Fruit fly (Drosophila melanogaster) whole organism, embryonic: ENCODE results near the gene Or9a.
A peak's percentile ranks its signal among the peaks of the same experiment; 100 is the strongest.

Source experiments
- Abd-B ChIP-seq: fragments of 200-800 bp; sonication (Bioruptor generic); optimal IDR thresholded peaks from 2 replicates; lab custom pipeline; 2018; ENCODE audit warnings: missing biosample characterization, mild to moderate bottlenecking, missing genetic modification characterization, moderate library complexity
- Atf6 ChIP-seq: fragments of 200-800 bp; sonication (Bioruptor generic); IDR thresholded peaks from 2 replicates; pipeline ENCODE4 v1.3.6; 2022; ENCODE audit warnings: missing biosample characterization, missing genetic modification characterization
- BEAF-32 ChIP-seq: fragments of 200-800 bp; sonication (Bioruptor generic); optimal IDR thresholded peaks from 3 replicates; lab custom pipeline; 2017; ENCODE audit warnings: missing biosample characterization, missing genetic modification characterization, mild to moderate bottlenecking, moderate library complexity, missing genetic modification reagents
- C15 ChIP-seq: fragments of 200-800 bp; sonication (Bioruptor generic); IDR thresholded peaks from 3 replicates; pipeline ENCODE4 v1.3.6; 2022; ENCODE audit warnings: missing biosample characterization, missing genetic modification characterization
- CG10431 ChIP-seq: fragments of 200-800 bp; sonication (Bioruptor generic); optimal IDR thresholded peaks from 3 replicates; lab custom pipeline; 2018; ENCODE audit warnings: missing biosample characterization, mild to moderate bottlenecking, missing genetic modification characterization
- CG10543 ChIP-seq: fragments of 200-800 bp; sonication (Bioruptor generic); optimal IDR thresholded peaks from 3 replicates; lab custom pipeline; 2017; ENCODE audit warnings: missing biosample characterization, mild to moderate bottlenecking, missing genetic modification characterization, moderate library complexity
- CG11085 ChIP-seq: fragments of 200-800 bp; sonication (Bioruptor generic); IDR thresholded peaks from 2 replicates; pipeline ENCODE4 v1.3.6; 2022; ENCODE audit warnings: missing biosample characterization, missing genetic modification characterization
- CG12104 ChIP-seq: fragments of 200-800 bp; sonication (Bioruptor generic); optimal IDR thresholded peaks from 3 replicates; lab custom pipeline; 2016; ENCODE audit warnings: missing biosample characterization, missing genetic modification characterization
- CG12299 ChIP-seq: fragments of 200-800 bp; sonication (Bioruptor generic); optimal IDR thresholded peaks from 2 replicates; lab custom pipeline; 2018; ENCODE audit warnings: missing biosample characterization, mild to moderate bottlenecking, missing genetic modification characterization
- CG12391 ChIP-seq: fragments of 200-800 bp; sonication (Bioruptor generic); optimal IDR thresholded peaks from 3 replicates; lab custom pipeline; 2018; ENCODE audit warnings: missing biosample characterization, mild to moderate bottlenecking, missing genetic modification characterization, moderate library complexity
- CG17328 ChIP-seq: fragments of 200-800 bp; sonication (Bioruptor generic); IDR thresholded peaks from 2 replicates; pipeline ENCODE4 v1.3.6; 2022; ENCODE audit warnings: missing biosample characterization, missing genetic modification characterization
- CG18011 ChIP-seq: fragments of 200-800 bp; sonication (Bioruptor generic); optimal IDR thresholded peaks from 2 replicates; lab custom pipeline; 2017; ENCODE audit warnings: missing biosample characterization, missing genetic modification characterization, mild to moderate bottlenecking, moderate library complexity, missing genotype
- CG2889 ChIP-seq: fragments of 200-800 bp; sonication (Bioruptor generic); IDR thresholded peaks from 3 replicates; pipeline ENCODE4 v1.3.6; 2022; ENCODE audit warnings: missing biosample characterization, missing genetic modification characterization
- CG31441 ChIP-seq: fragments of 200-800 bp; sonication (Bioruptor generic); IDR thresholded peaks from 2 replicates; pipeline ENCODE4 v1.3.6; 2022; ENCODE audit warnings: missing biosample characterization, missing genetic modification characterization
- CG32767 ChIP-seq: fragments of 200-800 bp; sonication (Bioruptor generic); IDR thresholded peaks from 2 replicates; pipeline ENCODE4 v1.3.6; 2022; ENCODE audit warnings: missing biosample characterization, missing genetic modification characterization
- CG3995 ChIP-seq: fragments of 200-800 bp; sonication (Bioruptor generic); optimal IDR thresholded peaks from 3 replicates; lab custom pipeline; 2016; ENCODE audit warnings: missing biosample characterization, missing genetic modification characterization
- CG42726 ChIP-seq: fragments of 200-800 bp; sonication (Bioruptor generic); IDR thresholded peaks from 2 replicates; pipeline ENCODE4 v1.3.6; 2022; ENCODE audit warnings: missing biosample characterization, missing genetic modification characterization; ENCODE audit not compliant: partially characterized antibody
- CG5953 ChIP-seq: fragments of 200-800 bp; sonication (Bioruptor generic); IDR thresholded peaks from 2 replicates; pipeline ENCODE4 v1.3.6; 2022; ENCODE audit warnings: missing biosample characterization, missing genetic modification characterization
- Dll ChIP-seq: fragments of 200-800 bp; sonication (Bioruptor generic); IDR thresholded peaks from 4 replicates; pipeline ENCODE4 v1.3.6; 2022; ENCODE audit warnings: missing biosample characterization, missing genetic modification characterization; ENCODE audit not compliant: partially characterized antibody
- Doc2 ChIP-seq: fragments of 200-800 bp; sonication (Bioruptor generic); IDR thresholded peaks from 2 replicates; pipeline ENCODE4 v1.3.6; 2022; ENCODE audit warnings: missing biosample characterization, missing genetic modification characterization
- H2.0 ChIP-seq: fragments of 200-800 bp; sonication (Bioruptor generic); IDR thresholded peaks from 2 replicates; pipeline ENCODE4 v1.3.6; 2022; ENCODE audit warnings: missing biosample characterization, missing genetic modification characterization
- HmgZ ChIP-seq: fragments of 200-800 bp; sonication (Bioruptor generic); optimal IDR thresholded peaks from 2 replicates; lab custom pipeline; 2018; ENCODE audit warnings: missing biosample characterization, mild to moderate bottlenecking, missing genetic modification characterization
- Hmr ChIP-seq: fragments of 200-800 bp; sonication (Bioruptor generic); optimal IDR thresholded peaks from 3 replicates; lab custom pipeline; 2017; ENCODE audit warnings: mild to moderate bottlenecking, missing biosample characterization, missing genetic modification reagents, missing genetic modification characterization
- Hr39 ChIP-seq: fragments of >200 bp; optimal IDR thresholded peaks from 2 replicates; lab custom pipeline; 2017
- Mes4 ChIP-seq: fragments of 200-800 bp; sonication (Bioruptor generic); optimal IDR thresholded peaks from 2 replicates; lab custom pipeline; 2016; ENCODE audit warnings: missing biosample characterization, missing genetic modification characterization
- PHDP ChIP-seq: fragments of 200-800 bp; sonication (Bioruptor generic); optimal IDR thresholded peaks from 3 replicates; lab custom pipeline; 2018; ENCODE audit warnings: missing biosample characterization, mild to moderate bottlenecking, missing genetic modification characterization, moderate library complexity
- Ravus ChIP-seq: fragments of 200-800 bp; sonication (Bioruptor generic); IDR thresholded peaks from 2 replicates; pipeline ENCODE4 v1.3.6; 2022; ENCODE audit warnings: missing biosample characterization, missing genetic modification characterization
- Rfx ChIP-seq: fragments of 200-800 bp; sonication (Bioruptor generic); IDR thresholded peaks from 2 replicates; pipeline ENCODE4 v1.3.6; 2022; ENCODE audit warnings: missing biosample characterization, missing genetic modification characterization
- Sin3A ChIP-seq: fragments of >200 bp; optimal IDR thresholded peaks from 2 replicates; lab custom pipeline; 2018
- Xbp1 ChIP-seq: fragments of 200-800 bp; sonication (Bioruptor generic); optimal IDR thresholded peaks from 3 replicates; lab custom pipeline; 2016; ENCODE audit warnings: missing biosample characterization, mild to moderate bottlenecking, missing genetic modification characterization
- YL-1 ChIP-seq: fragments of 200-800 bp; sonication (Bioruptor generic); optimal IDR thresholded peaks from 3 replicates; lab custom pipeline; 2017; ENCODE audit warnings: missing biosample characterization, mild to moderate bottlenecking, missing genetic modification characterization
- ase ChIP-seq: fragments of 200-800 bp; sonication (Bioruptor generic); IDR thresholded peaks from 3 replicates; pipeline ENCODE4 v1.3.6; 2022; ENCODE audit warnings: missing biosample characterization, missing genetic modification characterization
- ato ChIP-seq: fragments of 200-800 bp; sonication (Bioruptor generic); IDR thresholded peaks from 2 replicates; pipeline ENCODE4 v1.3.6; 2022; ENCODE audit warnings: missing biosample characterization, missing genetic modification characterization; ENCODE audit not compliant: partially characterized antibody
- bsh ChIP-seq, 2 experiments: fragments of 200-800 bp; sonication (Bioruptor generic); optimal IDR thresholded peaks; 2 replicates each; lab custom pipeline; 2017 to 2018; ENCODE audit warnings: mild to moderate bottlenecking in 2 of 2, missing biosample characterization in 2 of 2, missing genetic modification characterization in 2 of 2, moderate library complexity in 1 of 2
- cwo ChIP-seq: fragments of 200-800 bp; sonication (Bioruptor generic); optimal IDR thresholded peaks from 3 replicates; lab custom pipeline; 2017; ENCODE audit warnings: missing biosample characterization, missing genetic modification characterization, mild to moderate bottlenecking, moderate library complexity, missing genetic modification reagents
- dysf ChIP-seq: fragments of 200-800 bp; sonication (Bioruptor generic); IDR thresholded peaks from 3 replicates; pipeline ENCODE4 v1.3.6; 2022; ENCODE audit warnings: missing biosample characterization, missing genetic modification characterization
- eve ChIP-seq, 2 experiments: fragments of >200 bp; optimal IDR thresholded peaks; 2 replicates each; lab custom pipeline; 2017; ENCODE audit warnings: missing biosample characterization in 2 of 2, missing genetic modification characterization in 2 of 2
- fu2 ChIP-seq: fragments of 200-800 bp; sonication (Bioruptor generic); optimal IDR thresholded peaks from 2 replicates; lab custom pipeline; 2016; ENCODE audit warnings: missing biosample characterization, missing genetic modification characterization
- gcm2 ChIP-seq: fragments of 200-800 bp; sonication (Bioruptor generic); optimal IDR thresholded peaks from 2 replicates; lab custom pipeline; 2016; ENCODE audit warnings: missing biosample characterization, missing genetic modification characterization
- kay ChIP-seq: fragments of 200-800 bp; sonication (Bioruptor generic); optimal IDR thresholded peaks from 2 replicates; lab custom pipeline; 2016; ENCODE audit warnings: missing biosample characterization, missing genetic modification characterization
- lab ChIP-seq: fragments of 200-800 bp; sonication (Bioruptor generic); optimal IDR thresholded peaks from 3 replicates; lab custom pipeline; 2017; ENCODE audit warnings: missing biosample characterization, missing genetic modification characterization, mild to moderate bottlenecking, moderate library complexity, missing genetic modification reagents
- org-1 ChIP-seq: fragments of 200-800 bp; sonication (Bioruptor generic); optimal IDR thresholded peaks from 2 replicates; lab custom pipeline; 2017; ENCODE audit warnings: missing biosample characterization, missing genetic modification characterization
- sisA ChIP-seq: fragments of 200-800 bp; sonication (Bioruptor generic); IDR thresholded peaks from 2 replicates; pipeline ENCODE4 v1.3.6; 2022; ENCODE audit warnings: missing biosample characterization, missing genetic modification characterization
- sr ChIP-seq: fragments of 200-800 bp; sonication (Bioruptor generic); IDR thresholded peaks from 3 replicates; pipeline ENCODE4 v1.3.6; 2022; ENCODE audit warnings: missing biosample characterization, missing genetic modification characterization
- ssp ChIP-seq: fragments of 200-800 bp; sonication (Bioruptor generic); IDR thresholded peaks from 2 replicates; pipeline ENCODE4 v1.3.6; 2022; ENCODE audit warnings: missing biosample characterization, missing genetic modification characterization
- trem ChIP-seq: fragments of 200-800 bp; optimal IDR thresholded peaks from 3 replicates; lab custom pipeline; 2019; ENCODE audit warnings: missing biosample characterization, mild to moderate bottlenecking, missing genetic modification characterization, moderate library complexity
- ttk ChIP-seq: fragments of 200-800 bp; sonication (Bioruptor generic); IDR thresholded peaks from 2 replicates; pipeline ENCODE4 v2.1.2; 2022; ENCODE audit warnings: missing biosample characterization, missing genetic modification characterization
- unpg ChIP-seq: fragments of 200-800 bp; sonication (Bioruptor generic); optimal IDR thresholded peaks from 3 replicates; lab custom pipeline; 2018; ENCODE audit warnings: missing biosample characterization, mild to moderate bottlenecking, missing genetic modification characterization, moderate library complexity
- zf30C ChIP-seq: fragments of 200-800 bp; sonication (Bioruptor generic); optimal IDR thresholded peaks from 3 replicates; lab custom pipeline; 2018; ENCODE audit warnings: missing biosample characterization, mild to moderate bottlenecking, missing genetic modification characterization

The Or9a gene

DNA sequence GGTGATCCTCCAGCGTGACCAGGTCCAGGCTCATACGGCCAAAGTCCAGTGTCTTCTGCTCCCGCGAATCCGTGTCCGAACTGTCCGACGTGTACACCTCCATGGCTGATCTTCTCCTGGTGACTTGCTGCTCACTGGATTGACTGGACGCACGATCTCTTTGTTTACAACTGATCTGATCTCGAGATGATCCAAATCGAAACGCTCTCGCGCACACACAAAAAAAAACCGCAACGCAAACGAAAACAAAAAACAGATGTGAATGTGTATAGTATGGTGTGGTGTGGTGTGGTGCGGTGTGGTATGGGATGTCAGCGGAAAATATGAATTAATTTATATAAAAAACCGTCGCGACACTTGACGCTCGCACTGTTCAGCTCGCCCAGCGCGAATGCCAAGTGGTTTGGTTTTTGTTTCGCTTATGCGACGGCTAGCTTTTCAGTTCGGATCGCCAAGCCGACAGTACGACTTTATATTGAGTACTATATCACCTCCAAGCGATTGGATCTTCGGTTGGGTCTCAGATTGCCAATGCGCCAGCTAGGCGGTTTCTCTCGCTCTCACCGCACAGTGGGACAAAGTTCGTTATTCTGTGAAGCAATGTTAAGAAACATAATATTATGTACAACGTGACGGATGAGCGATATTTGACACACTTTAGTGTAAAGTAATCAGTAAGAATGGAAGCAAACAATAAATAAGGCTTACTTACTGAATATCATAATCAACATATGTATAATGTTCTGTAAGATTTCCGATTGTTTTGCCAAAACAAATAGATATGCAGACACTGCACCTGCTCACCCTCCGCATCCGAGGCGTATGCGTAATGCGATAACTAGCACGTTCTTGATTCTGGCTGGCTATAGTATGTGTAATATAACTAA is 26.9 kb upstream of the Or9a start (continued):
- TF ChIP-seq eve (GFP tag; optimal IDR thresholded peaks at IDR 0.05; lab: Kevin White, UChicago) (no peak), CG12391 (peak; percentile 52), CG17328 (0 out of 2 replicates have a peak, but pooled peaks have one; percentile 8), HmgZ (tag; lab: Kevin White, UChicago) (peak; percentile 57), trem (tag; lab: Kevin White, UChicago) (no peak), CG32767 (no peak), ase (GFP tag; lab: Robert Waterston, UW) (0 out of 3 replicates have a peak, but pooled peaks have one; percentile 16), CG3995 (GFP tag; lab: Kevin White, UChicago) (peak; percentile 18), kay (peak; percentile 55), H2.0 (GFP tag; lab: Robert Waterston, UW) (peak; percentile 45; the same call in 1 of the 2 replicates), PHDP (tag; lab: Kevin White, UChicago) (peak; percentile 72), Rfx (GFP tag; lab: Robert Waterston, UW) (peak; percentile 70), lab (GFP tag; lab: Kevin White, UChicago) (peak; percentile 85), Mes4 (GFP tag; lab: Kevin White, UChicago) (no peak), Hmr (peak; percentile 82), unpg (GFP tag; lab: Kevin White, UChicago) (peak; percentile 62), Doc2 (GFP tag; lab: Robert Waterston, UW) (no peak), YL-1 (GFP tag; lab: Kevin White, UChicago) (no peak), Dll (0 out of 4 replicates have a peak, but pooled peaks have one; percentile 21), CG2889 (no peak), Xbp1 (GFP tag; lab: Kevin White, UChicago) (peak; percentile 48), dysf (GFP tag; lab: Robert Waterston, UW) (peak; percentile 75), zf30C (no peak), CG31441 (peak; percentile 64), CG10431 (GFP tag; lab: Kevin White, UChicago) (no peak), Atf6 (GFP tag; lab: Robert Waterston, UW) (peak; percentile 69), CG18011 (GFP tag; lab: Kevin White, UChicago) (peak; percentile 28), bsh (GFP tag; optimal IDR thresholded peaks at IDR 0.05; lab: Kevin White, UChicago) (peak; percentile 26 to 51), CG12104 (peak; percentile 20), CG12299 (tag; lab: Kevin White, UChicago) (peak; percentile 36), ato (GFP tag; lab: Robert Waterston, UW) (no peak), cwo (GFP tag; lab: Kevin White, UChicago) (peak; percentile 86), Abd-B (GFP tag; lab: Kevin White, UChicago) (no peak), sisA (GFP tag; lab: Robert Waterston, UW) (peak; percentile 44; the same call in 1 of the 2 replicates), ttk (GFP tag; lab: Robert Waterston, UW) (no peak), CG42726 (GFP tag; lab: Robert Waterston, UW) (no peak), org-1 (GFP tag; lab: Kevin White, UChicago) (peak; percentile 65), Ravus (GFP tag; lab: Robert Waterston, UW) (no peak), CG10543 (GFP tag; lab: Kevin White, UChicago) (peak; percentile 71), CG5953 (no peak), sr (GFP tag; lab: Robert Waterston, UW) (no peak), Hr39 (lab: Kevin White, UChicago) (no peak), ssp (GFP tag; lab: Robert Waterston, UW) (0 out of 2 replicates have a peak, but pooled peaks have one; percentile 24), CG11085 (GFP tag; lab: Robert Waterston, UW) (no peak), C15 (GFP tag; lab: Robert Waterston, UW) (0 out of 3 replicates have a peak, but pooled peaks have one; percentile 15), Sin3A (lab: Kevin White, UChicago) (no peak), fu2 (no peak), gcm2 (peak; percentile 16), BEAF-32 (GFP tag; lab: Kevin White, UChicago) (no peak)
